Fruit fly (Drosophila melanogaster) whole organism, embryonic: ENCODE results near the gene GstD4.
A peak's percentile ranks its signal among the peaks of the same experiment; 100 is the strongest.

Source experiments
- Atf-2 ChIP-seq: fragments of 200-800 bp; sonication (Bioruptor generic); optimal IDR thresholded peaks from 2 replicates; lab custom pipeline; 2016; ENCODE audit warnings: missing biosample characterization, missing genetic modification characterization
- BtbVII ChIP-seq: fragments of 200-800 bp; sonication (Bioruptor generic); optimal IDR thresholded peaks from 3 replicates; lab custom pipeline; 2017; ENCODE audit warnings: missing biosample characterization, mild to moderate bottlenecking, missing genetic modification characterization
- CG10147 ChIP-seq: fragments of 200-800 bp; sonication (Bioruptor generic); optimal IDR thresholded peaks from 2 replicates; lab custom pipeline; 2019; ENCODE audit warnings: missing biosample characterization, mild to moderate bottlenecking, missing genetic modification characterization, moderate library complexity
- CG11093 ChIP-seq: fragments of 200-800 bp; sonication (Bioruptor generic); IDR thresholded peaks from 3 replicates; pipeline ENCODE4 v1.3.6; 2022; ENCODE audit warnings: missing biosample characterization, missing genetic modification characterization
- CG12769 ChIP-seq: fragments of 200-800 bp; sonication (Bioruptor generic); optimal IDR thresholded peaks from 2 replicates; lab custom pipeline; 2019; ENCODE audit warnings: missing biosample characterization, mild to moderate bottlenecking, missing genetic modification characterization, moderate library complexity
- CG13894 ChIP-seq: fragments of 200-800 bp; sonication (Bioruptor generic); optimal IDR thresholded peaks from 3 replicates; lab custom pipeline; 2018; ENCODE audit warnings: missing biosample characterization, mild to moderate bottlenecking, missing genetic modification characterization, moderate library complexity
- CG14667 ChIP-seq: fragments of 200-800 bp; sonication (Bioruptor generic); IDR thresholded peaks from 2 replicates; pipeline ENCODE4 v1.3.6; 2022; ENCODE audit warnings: missing biosample characterization, missing genetic modification characterization
- CG15479 ChIP-seq: fragments of 200-800 bp; sonication (Bioruptor generic); optimal IDR thresholded peaks from 3 replicates; lab custom pipeline; 2019; ENCODE audit warnings: missing biosample characterization, mild to moderate bottlenecking, missing genetic modification characterization, moderate library complexity
- CG15696 ChIP-seq: fragments of 200-800 bp; sonication (Bioruptor generic); optimal IDR thresholded peaks from 2 replicates; lab custom pipeline; 2019; ENCODE audit warnings: missing biosample characterization, mild to moderate bottlenecking, missing genetic modification characterization, moderate library complexity
- CG2678 ChIP-seq: fragments of 200-800 bp; sonication (Bioruptor generic); optimal IDR thresholded peaks from 3 replicates; lab custom pipeline; 2019; ENCODE audit warnings: missing biosample characterization, mild to moderate bottlenecking, missing genetic modification characterization, moderate library complexity
- CG3065 ChIP-seq: fragments of 200-800 bp; sonication (Bioruptor generic); optimal IDR thresholded peaks from 2 replicates; lab custom pipeline; 2016; ENCODE audit warnings: missing biosample characterization, missing genetic modification characterization
- CG31224 ChIP-seq: fragments of 200-800 bp; sonication (Bioruptor generic); IDR thresholded peaks from 2 replicates; pipeline ENCODE4 v1.3.6; 2022; ENCODE audit warnings: missing biosample characterization, missing genetic modification characterization
- CG31388 ChIP-seq: fragments of 200-800 bp; sonication (Bioruptor generic); optimal IDR thresholded peaks from 2 replicates; lab custom pipeline; 2016; ENCODE audit warnings: missing biosample characterization, missing genetic modification characterization
- CG3281 ChIP-seq: fragments of 200-800 bp; sonication (Bioruptor generic); optimal IDR thresholded peaks from 3 replicates; lab custom pipeline; 2017; ENCODE audit warnings: missing biosample characterization, mild to moderate bottlenecking, missing genetic modification characterization
- CG33213 ChIP-seq: fragments of 200-800 bp; sonication (Bioruptor generic); optimal IDR thresholded peaks from 3 replicates; lab custom pipeline; 2016; ENCODE audit warnings: missing biosample characterization, missing genetic modification characterization
- CG34376 ChIP-seq: fragments of 200-800 bp; sonication (Bioruptor generic); optimal IDR thresholded peaks from 2 replicates; lab custom pipeline; 2018; ENCODE audit warnings: missing biosample characterization, mild to moderate bottlenecking, missing genetic modification characterization
- CG34422 ChIP-seq: fragments of 200-800 bp; sonication (Bioruptor generic); IDR thresholded peaks from 3 replicates; pipeline ENCODE4 v1.3.6; 2022; ENCODE audit warnings: missing biosample characterization, missing genetic modification characterization
- CG3995 ChIP-seq: fragments of 200-800 bp; sonication (Bioruptor generic); optimal IDR thresholded peaks from 3 replicates; lab custom pipeline; 2016; ENCODE audit warnings: missing biosample characterization, missing genetic modification characterization
- CG6813 ChIP-seq: fragments of 200-800 bp; sonication (Bioruptor generic); optimal IDR thresholded peaks from 2 replicates; lab custom pipeline; 2017; ENCODE audit warnings: missing biosample characterization, missing genetic modification characterization, mild to moderate bottlenecking, moderate library complexity, missing genetic modification reagents
- CG9797 ChIP-seq: fragments of 200-800 bp; sonication (Bioruptor generic); optimal IDR thresholded peaks from 3 replicates; lab custom pipeline; 2018; ENCODE audit warnings: missing biosample characterization, mild to moderate bottlenecking, missing genetic modification characterization
- CG9876 ChIP-seq: fragments of 200-800 bp; sonication (Bioruptor generic); optimal IDR thresholded peaks from 2 replicates; lab custom pipeline; 2016; ENCODE audit warnings: missing biosample characterization, missing genetic modification characterization
- Dfd ChIP-seq, 2 experiments: fragments of >200 bp; optimal IDR thresholded peaks; 2 replicates each; lab custom pipeline; 2017; ENCODE audit warnings: missing biosample characterization in 2 of 2, missing genetic modification characterization in 2 of 2
- Drgx ChIP-seq: fragments of 200-800 bp; sonication (Bioruptor generic); IDR thresholded peaks from 2 replicates; pipeline ENCODE4 v1.3.6; 2022; ENCODE audit warnings: missing biosample characterization, missing genetic modification characterization
- H2.0 ChIP-seq: fragments of 200-800 bp; sonication (Bioruptor generic); IDR thresholded peaks from 2 replicates; pipeline ENCODE4 v1.3.6; 2022; ENCODE audit warnings: missing biosample characterization, missing genetic modification characterization
- Hmx ChIP-seq: fragments of 200-800 bp; sonication (Bioruptor generic); optimal IDR thresholded peaks from 2 replicates; lab custom pipeline; 2016; ENCODE audit warnings: missing biosample characterization, missing genetic modification characterization
- MTF-1 ChIP-seq: fragments of 200-800 bp; sonication (Bioruptor generic); optimal IDR thresholded peaks from 2 replicates; lab custom pipeline; 2018; ENCODE audit warnings: missing biosample characterization, mild to moderate bottlenecking, missing genetic modification characterization, borderline replicate concordance
- Ptx1 ChIP-seq: fragments of 200-800 bp; sonication (Bioruptor generic); IDR thresholded peaks from 2 replicates; pipeline ENCODE4 v1.3.6; 2022; ENCODE audit warnings: missing biosample characterization, missing genetic modification characterization
- Trl ChIP-seq, 3 experiments: fragments of >200 bp in 2 of 3; fragments of 200-800 bp in 1 of 3; sonication (Bioruptor generic) in 1 of 3; optimal IDR thresholded peaks; 2 replicates in 1 of 3; 3 replicates in 2 of 3; lab custom pipeline; 2016 to 2017; ENCODE audit warnings: missing biosample characterization in 1 of 3, missing genetic modification characterization in 1 of 3
- az2 ChIP-seq: fragments of 200-800 bp; sonication (Bioruptor generic); optimal IDR thresholded peaks from 3 replicates; lab custom pipeline; 2016; ENCODE audit warnings: missing biosample characterization, missing genetic modification characterization
- chm ChIP-seq: fragments of 200-800 bp; sonication (Bioruptor generic); IDR thresholded peaks from 2 replicates; pipeline ENCODE4 v1.3.6; 2022; ENCODE audit warnings: missing biosample characterization, missing genetic modification characterization
- eve ChIP-seq, 2 experiments: fragments of >200 bp; optimal IDR thresholded peaks; 2 replicates each; lab custom pipeline; 2017; ENCODE audit warnings: missing biosample characterization in 2 of 2, missing genetic modification characterization in 2 of 2
- gcm ChIP-seq: fragments of 200-800 bp; sonication (Bioruptor generic); optimal IDR thresholded peaks from 2 replicates; lab custom pipeline; 2019; ENCODE audit warnings: missing biosample characterization, mild to moderate bottlenecking, missing genetic modification characterization, moderate library complexity
- grau ChIP-seq: fragments of 200-800 bp; optimal IDR thresholded peaks from 3 replicates; lab custom pipeline; 2019; ENCODE audit warnings: missing biosample characterization, mild to moderate bottlenecking, missing genetic modification characterization, moderate library complexity
- gro ChIP-seq: fragments of 200-800 bp; sonication (Bioruptor generic); optimal IDR thresholded peaks from 2 replicates; lab custom pipeline; 2016; ENCODE audit warnings: missing biosample characterization, missing genetic modification characterization
- nau ChIP-seq: fragments of 200-800 bp; sonication (Bioruptor generic); optimal IDR thresholded peaks from 3 replicates; lab custom pipeline; 2017; ENCODE audit warnings: missing biosample characterization, mild to moderate bottlenecking, missing genetic modification characterization, missing genetic modification reagents
- nom ChIP-seq: fragments of 200-800 bp; sonication (Bioruptor generic); optimal IDR thresholded peaks from 2 replicates; lab custom pipeline; 2017; ENCODE audit warnings: missing biosample characterization, missing genetic modification characterization, mild to moderate bottlenecking, moderate library complexity, missing genetic modification reagents
- pfk ChIP-seq: fragments of 200-800 bp; sonication (Bioruptor generic); optimal IDR thresholded peaks from 2 replicates; lab custom pipeline; 2018; ENCODE audit warnings: missing biosample characterization, mild to moderate bottlenecking, missing genetic modification characterization, moderate library complexity
- ranshi ChIP-seq: fragments of 200-800 bp; sonication (Bioruptor generic); IDR thresholded peaks from 2 replicates; pipeline ENCODE4 v1.3.6; 2022; ENCODE audit warnings: missing biosample characterization, missing genetic modification characterization
- ro ChIP-seq: fragments of 200-800 bp; sonication (Bioruptor generic); IDR thresholded peaks from 2 replicates; pipeline ENCODE4 v1.3.6; 2022; ENCODE audit warnings: missing biosample characterization, missing genetic modification characterization
- scrt ChIP-seq: fragments of 200-800 bp; sonication (Bioruptor generic); optimal IDR thresholded peaks from 2 replicates; lab custom pipeline; 2018; ENCODE audit warnings: missing biosample characterization, mild to moderate bottlenecking, missing genetic modification characterization, moderate library complexity
- sd ChIP-seq: fragments of 200-800 bp; sonication (Bioruptor generic); optimal IDR thresholded peaks from 3 replicates; lab custom pipeline; 2018; ENCODE audit warnings: missing biosample characterization, mild to moderate bottlenecking, missing genetic modification characterization, moderate library complexity
- sens ChIP-seq: fragments of 200-800 bp; sonication (Bioruptor generic); peaks from one replicate; lab custom pipeline; 2016; ENCODE audit warnings: missing biosample characterization, missing genetic modification characterization
- sim ChIP-seq: fragments of 200-800 bp; sonication (Bioruptor generic); IDR thresholded peaks from 2 replicates; pipeline ENCODE4 v1.3.6; 2022; ENCODE audit warnings: missing biosample characterization, missing genetic modification characterization
- slp2 ChIP-seq: fragments of 200-800 bp; sonication (Bioruptor generic); optimal IDR thresholded peaks from 2 replicates; lab custom pipeline; 2016; ENCODE audit warnings: missing biosample characterization, missing genetic modification characterization
- sr ChIP-seq: fragments of 200-800 bp; sonication (Bioruptor generic); IDR thresholded peaks from 3 replicates; pipeline ENCODE4 v1.3.6; 2022; ENCODE audit warnings: missing biosample characterization, missing genetic modification characterization
- stwl ChIP-seq: fragments of 200-800 bp; sonication (Bioruptor generic); optimal IDR thresholded peaks from 3 replicates; lab custom pipeline; 2018; ENCODE audit warnings: missing biosample characterization, mild to moderate bottlenecking, missing genetic modification characterization, moderate library complexity
- sug ChIP-seq: fragments of 200-800 bp; optimal IDR thresholded peaks from 2 replicates; lab custom pipeline; 2019; ENCODE audit warnings: missing biosample characterization, mild to moderate bottlenecking, missing genetic modification characterization, moderate library complexity
- tin ChIP-seq: fragments of 200-800 bp; sonication (Bioruptor generic); optimal IDR thresholded peaks from 3 replicates; lab custom pipeline; 2016; ENCODE audit warnings: missing biosample characterization, missing genetic modification characterization
- zen ChIP-seq: fragments of 200-800 bp; sonication (Bioruptor generic); optimal IDR thresholded peaks from 3 replicates; lab custom pipeline; 2018; ENCODE audit warnings: missing biosample characterization, mild to moderate bottlenecking, missing genetic modification characterization, moderate library complexity

GstD4 gene

dm6 chr3R:12369793-12370642 lies 3.9 kb upstream of the GstD4 start:
- TF ChIP-seq stwl (tag; lab: Kevin White, UChicago) (peak; percentile 23), gcm (GFP tag; lab: Kevin White, UChicago) (no peak), az2 (GFP tag; lab: Kevin White, UChicago) (peak; percentile 4), Ptx1 (0 out of 2 replicates have a peak, but pooled peaks have one; percentile 1), CG31224 (no peak), CG6813 (GFP tag; lab: Kevin White, UChicago) (peak; percentile 47), CG3281 (GFP tag; lab: Kevin White, UChicago) (peak; percentile 2), CG31388 (GFP tag; lab: Kevin White, UChicago) (peak; percentile 2), nau (GFP tag; lab: Kevin White, UChicago) (peak; percentile 0), sug (peak; percentile 97), CG15696 (tag; lab: Kevin White, UChicago) (peak; percentile 67), sens (GFP tag; lab: Kevin White, UChicago) (peak; percentile 69), CG2678 (tag; lab: Kevin White, UChicago) (no peak), zen (peak; percentile 30), CG33213 (GFP tag; lab: Kevin White, UChicago) (peak; percentile 18), CG11093 (no peak), CG10147 (GFP tag; lab: Kevin White, UChicago) (no peak), eve (GFP tag; optimal IDR thresholded peaks at IDR 0.05; lab: Kevin White, UChicago) (peak in 1 of 2 experiments; percentile 13), MTF-1 (GFP tag; lab: Kevin White, UChicago) (peak; percentile 62)

- TF ChIP-seq CG14667 (GFP tag; lab: Robert Waterston, UW) (no peak), gro (peak; percentile 2), sr (GFP tag; lab: Robert Waterston, UW) (no peak), CG12769 (peak; percentile 64), BtbVII (peak; percentile 29), sd (tag; lab: Kevin White, UChicago) (peak; percentile 92), nom (GFP tag; lab: Kevin White, UChicago) (peak; percentile 59), tin (no peak), Hmx (GFP tag; lab: Kevin White, UChicago) (no peak), slp2 (GFP tag; lab: Kevin White, UChicago) (no peak), CG3995 (no peak), CG3065 (GFP tag; lab: Kevin White, UChicago) (no peak), CG13894 (tag; lab: Kevin White, UChicago) (peak; percentile 97), CG34422 (GFP tag; lab: Robert Waterston, UW) (peak; percentile 10; the same call in 1 of the 3 replicates), CG9797 (GFP tag; lab: Kevin White, UChicago) (no peak), CG34376 (peak; percentile 66), CG15479 (GFP tag; lab: Kevin White, UChicago) (no peak), chm (peak; percentile 27; the same call in 1 of the 2 replicates), pfk (GFP tag; lab: Kevin White, UChicago) (no peak), Drgx (GFP tag; lab: Robert Waterston, UW) (no peak), CG9876 (GFP tag; lab: Kevin White, UChicago) (no peak), grau (no peak), Trl (optimal IDR thresholded peaks at IDR 0.05; lab: Kevin White, UChicago) (peak; percentile 53 to 72), Trl (GFP tag; optimal IDR thresholded peaks at IDR 0.05; lab: Kevin White, UChicago) (no peak), Atf-2 (GFP tag; lab: Kevin White, UChicago) (no peak), ranshi (GFP tag; lab: Robert Waterston, UW) (no peak), H2.0 (GFP tag; lab: Robert Waterston, UW) (no peak), ro (GFP tag; lab: Robert Waterston, UW) (no peak), sim (GFP tag; lab: Robert Waterston, UW) (no peak), scrt (GFP tag; lab: Kevin White, UChicago) (no peak), Dfd (GFP tag; optimal IDR thresholded peaks at IDR 0.05; lab: Kevin White, UChicago) (no peak)
Measured at dm6 chr3R:12370643-12370995, 3.3 kb upstream of the GstD4 start.
